Worm (Caenorhabditis elegans): ENCODE data around the gene tag-342.

- TF ChIP-seq elt-3 (tag; optimal IDR thresholded peaks at IDR 0.05): no peak
- no peak for TF ChIP-seq hlh-1 (tag; optimal IDR thresholded peaks at IDR 0.05)
- TF ChIP-seq ham-2 (GFP tag; optimal IDR thresholded peaks at IDR 0.05): no peak
- no peak for TF ChIP-seq nhr-28 (tag; optimal IDR thresholded peaks at IDR 0.05)
- no peak for TF ChIP-seq elt-1 (tag; optimal IDR thresholded peaks at IDR 0.05; ENCODE audit: borderline replicate concordance, insufficient read depth)
- no peak for TF ChIP-seq nhr-12 (tag; optimal IDR thresholded peaks at IDR 0.05)
- TF ChIP-seq nhr-76 (tag; optimal IDR thresholded peaks at IDR 0.05): no peak
- no peak for TF ChIP-seq unc-39 (tag; optimal IDR thresholded peaks at IDR 0.05)
- TF ChIP-seq mep-1 (tag; optimal IDR thresholded peaks at IDR 0.05): no peak
- no peak for TF ChIP-seq nhr-237 (tag; optimal IDR thresholded peaks at IDR 0.05)
- TF ChIP-seq ztf-11 (tag; optimal IDR thresholded peaks at IDR 0.05): no peak
- no peak for TF ChIP-seq ces-1 (GFP tag; optimal IDR thresholded peaks at IDR 0.05)
- no peak for TF ChIP-seq lin-13 (tag; optimal IDR thresholded peaks at IDR 0.05)
- no peak for TF ChIP-seq snpc-4 (tag; optimal IDR thresholded peaks at IDR 0.05)
Observed at ce11 chrIII:9449831-9450230, 18.1 kb upstream of the tag-342 start, which contains the start of gene F54C8.6.
